Fruit fly (Drosophila melanogaster) Kc167 (cell line): Measurements from ENCODE around the gene Hmbs.

Experiments used
- Sin3A ChIP-seq: fragments of >200 bp; optimal IDR thresholded peaks from 2 replicates; lab custom pipeline; 2018; ENCODE audit warnings: missing external identifiers
- h ChIP-seq: fragments of >200 bp; optimal IDR thresholded peaks from 3 replicates; lab custom pipeline; 2018; ENCODE audit warnings: missing external identifiers
- insv ChIP-seq: fragments of >200 bp; optimal IDR thresholded peaks from 3 replicates; lab custom pipeline; 2018; ENCODE audit warnings: missing external identifiers
- psq ChIP-seq: fragments of >200 bp; optimal IDR thresholded peaks from 2 replicates; lab custom pipeline; 2017; ENCODE audit warnings: missing external identifiers
- ttk ChIP-seq: sonication (Bioruptor generic); optimal IDR thresholded peaks from 2 replicates; lab custom pipeline; 2017; ENCODE audit warnings: missing external identifiers

DNA sequence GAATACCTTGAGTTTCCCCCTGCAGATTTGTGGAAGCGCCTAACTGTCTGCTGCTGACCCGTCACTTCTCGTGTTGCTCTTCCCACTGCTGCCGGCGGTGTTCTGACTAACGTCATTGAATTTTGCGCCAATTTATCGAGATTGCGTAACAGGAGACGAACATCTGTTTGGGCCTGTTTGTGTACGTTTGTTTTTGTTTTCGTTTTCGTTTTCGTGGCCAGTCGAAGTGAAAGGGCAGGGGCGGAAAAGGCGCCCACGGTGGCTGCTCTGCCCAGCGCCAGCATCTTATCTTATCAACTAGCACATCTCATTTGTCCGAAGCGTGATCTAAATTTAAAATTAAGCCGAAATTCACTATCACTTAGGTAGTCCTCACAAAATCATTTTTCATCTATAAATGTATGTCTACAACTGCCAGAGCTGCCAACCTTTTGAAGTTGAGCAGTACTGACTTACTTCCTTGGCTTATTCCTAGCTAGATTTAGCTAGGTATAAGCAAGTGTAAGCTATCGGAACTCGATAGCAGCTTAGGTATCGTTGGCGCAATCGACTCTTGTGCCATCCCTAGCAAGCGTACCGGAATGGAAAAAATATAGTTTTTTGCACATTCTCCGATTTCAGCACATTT lies 27.6 kb upstream of the Hmbs start, which contains the start of the genes Ctr9 and Nt5a:
- TF ChIP-seq psq (lab: Kevin White, UChicago) (no peak), insv (lab: Kevin White, UChicago) (no peak), ttk (lab: Kevin White, UChicago) (no peak), h (lab: Kevin White, UChicago) (no peak), Sin3A (lab: Kevin White, UChicago) (no peak)
